Fruit fly (Drosophila melanogaster) whole organism, embryonic: ENCODE measurements around the gene CG1847.

Experiments
- Awh ChIP-seq: fragments of 200-800 bp; sonication (Bioruptor generic); IDR thresholded peaks from 2 replicates; pipeline ENCODE4, ENCODE4 v1.3.6; 2022; ENCODE audit warnings: missing biosample characterization, missing genetic modification characterization
- B-H1 ChIP-seq: fragments of 200-800 bp; sonication (Bioruptor generic); IDR thresholded peaks from 3 replicates; pipeline ENCODE4 v1.3.6; 2022; ENCODE audit warnings: missing biosample characterization, missing genetic modification characterization
- B-H2 ChIP-seq: fragments of 200-800 bp; sonication (Bioruptor generic); optimal IDR thresholded peaks from 2 replicates; lab custom pipeline; 2018; ENCODE audit warnings: missing biosample characterization, mild to moderate bottlenecking, missing genetic modification characterization
- CG12769 ChIP-seq: fragments of 200-800 bp; sonication (Bioruptor generic); optimal IDR thresholded peaks from 2 replicates; lab custom pipeline; 2019; ENCODE audit warnings: missing biosample characterization, mild to moderate bottlenecking, missing genetic modification characterization, moderate library complexity
- CG13894 ChIP-seq: fragments of 200-800 bp; sonication (Bioruptor generic); optimal IDR thresholded peaks from 3 replicates; lab custom pipeline; 2018; ENCODE audit warnings: missing biosample characterization, mild to moderate bottlenecking, missing genetic modification characterization, moderate library complexity
- CG14441 ChIP-seq: fragments of 200-800 bp; sonication (Bioruptor generic); IDR thresholded peaks from 2 replicates; pipeline ENCODE4 v1.3.6; 2022; ENCODE audit warnings: missing biosample characterization, missing genetic modification characterization
- CG15479 ChIP-seq: fragments of 200-800 bp; sonication (Bioruptor generic); optimal IDR thresholded peaks from 3 replicates; lab custom pipeline; 2019; ENCODE audit warnings: missing biosample characterization, mild to moderate bottlenecking, missing genetic modification characterization, moderate library complexity
- CG16813 ChIP-seq: fragments of 200-800 bp; sonication (Bioruptor generic); IDR thresholded peaks from 3 replicates; pipeline ENCODE4 v1.3.6; 2022; ENCODE audit warnings: missing biosample characterization, missing genetic modification characterization; ENCODE audit not compliant: partially characterized antibody
- CG17829 ChIP-seq: fragments of 200-800 bp; optimal IDR thresholded peaks from 2 replicates; lab custom pipeline; 2019; ENCODE audit warnings: missing biosample characterization, mild to moderate bottlenecking, missing genetic modification characterization, moderate library complexity
- CG18476 ChIP-seq: fragments of 200-800 bp; sonication (Bioruptor generic); optimal IDR thresholded peaks from 2 replicates; lab custom pipeline; 2016; ENCODE audit warnings: missing biosample characterization, mild to moderate bottlenecking, missing genetic modification characterization
- CG18764 ChIP-seq: fragments of 200-800 bp; sonication (Bioruptor generic); optimal IDR thresholded peaks from 3 replicates; lab custom pipeline; 2016; ENCODE audit warnings: missing biosample characterization, missing genetic modification characterization
- CG32532 ChIP-seq: fragments of 200-800 bp; sonication (Bioruptor generic); IDR thresholded peaks from 2 replicates; pipeline ENCODE4 v1.3.6; 2022; ENCODE audit warnings: missing biosample characterization, missing genetic modification characterization
- CG34224 ChIP-seq: fragments of 200-800 bp; sonication (Bioruptor generic); IDR thresholded peaks from 3 replicates; pipeline ENCODE4 v1.3.6; 2022; ENCODE audit warnings: missing biosample characterization, missing genetic modification characterization; ENCODE audit not compliant: partially characterized antibody
- CG4360 ChIP-seq: fragments of 200-800 bp; sonication (Bioruptor generic); IDR thresholded peaks from 2 replicates; pipeline ENCODE4 v1.3.6; 2022; ENCODE audit warnings: missing biosample characterization, missing genetic modification characterization
- CG4854 ChIP-seq: fragments of 200-800 bp; sonication (Bioruptor generic); optimal IDR thresholded peaks from 2 replicates; lab custom pipeline; 2016; ENCODE audit warnings: missing biosample characterization, missing genetic modification characterization, inconsistent platforms
- CG6765 ChIP-seq: fragments of 200-800 bp; sonication (Bioruptor generic); optimal IDR thresholded peaks from 3 replicates; lab custom pipeline; 2017; ENCODE audit warnings: missing biosample characterization, mild to moderate bottlenecking, missing genetic modification characterization
- CG7786 ChIP-seq: fragments of 200-800 bp; sonication (Bioruptor generic); optimal IDR thresholded peaks from 2 replicates; lab custom pipeline; 2016; ENCODE audit warnings: missing biosample characterization, missing genetic modification characterization
- CG8944 ChIP-seq: fragments of 200-800 bp; sonication (Bioruptor generic); optimal IDR thresholded peaks from 3 replicates; lab custom pipeline; 2016; ENCODE audit warnings: missing biosample characterization, missing genetic modification characterization
- CG9609 ChIP-seq: fragments of 200-800 bp; sonication (Bioruptor generic); optimal IDR thresholded peaks from 3 replicates; lab custom pipeline; 2016; ENCODE audit warnings: missing biosample characterization, missing genetic modification characterization
- CG9876 ChIP-seq: fragments of 200-800 bp; sonication (Bioruptor generic); optimal IDR thresholded peaks from 2 replicates; lab custom pipeline; 2016; ENCODE audit warnings: missing biosample characterization, missing genetic modification characterization
- Dek ChIP-seq: fragments of 200-800 bp; sonication (Bioruptor generic); optimal IDR thresholded peaks from 3 replicates; lab custom pipeline; 2019; ENCODE audit warnings: missing biosample characterization, mild to moderate bottlenecking, missing genetic modification characterization, moderate library complexity
- MTF-1 ChIP-seq: fragments of 200-800 bp; sonication (Bioruptor generic); optimal IDR thresholded peaks from 2 replicates; lab custom pipeline; 2018; ENCODE audit warnings: missing biosample characterization, mild to moderate bottlenecking, missing genetic modification characterization, borderline replicate concordance
- Med ChIP-seq: fragments of 200-800 bp; sonication (Bioruptor generic); peaks from one replicate; lab custom pipeline; 2016; ENCODE audit warnings: missing biosample characterization, missing genetic modification characterization, mild to moderate bottlenecking, inconsistent platforms, moderate library complexity
- Rx ChIP-seq: fragments of 200-800 bp; sonication (Bioruptor generic); IDR thresholded peaks from 2 replicates; pipeline ENCODE4 v1.3.6; 2022; ENCODE audit warnings: missing biosample characterization, missing genetic modification characterization
- abd-A ChIP-seq: fragments of 200-800 bp; sonication (Bioruptor generic); optimal IDR thresholded peaks from 3 replicates; lab custom pipeline; 2019; ENCODE audit warnings: missing biosample characterization, mild to moderate bottlenecking, missing genetic modification characterization, moderate library complexity
- al ChIP-seq: fragments of 200-800 bp; sonication (Bioruptor generic); IDR thresholded peaks from 2 replicates; pipeline ENCODE4 v1.3.6; 2022; ENCODE audit warnings: missing biosample characterization, missing genetic modification characterization
- bbx ChIP-seq: fragments of 200-800 bp; sonication (Bioruptor generic); IDR thresholded peaks from 2 replicates; pipeline ENCODE4 v1.3.6; 2022; ENCODE audit warnings: missing biosample characterization, missing genetic modification characterization; ENCODE audit not compliant: partially characterized antibody
- bcd ChIP-seq: fragments of 200-800 bp; sonication (Bioruptor generic); optimal IDR thresholded peaks from 2 replicates; lab custom pipeline; 2017; ENCODE audit warnings: missing biosample characterization, mild to moderate bottlenecking, missing genetic modification characterization
- chif ChIP-seq, 2 experiments: fragments of 200-800 bp; sonication (Bioruptor generic); optimal IDR thresholded peaks; 3 replicates each; lab custom pipeline; 2016; ENCODE audit warnings: missing biosample characterization in 2 of 2, missing genetic modification characterization in 2 of 2
- chm ChIP-seq: fragments of 200-800 bp; sonication (Bioruptor generic); IDR thresholded peaks from 2 replicates; pipeline ENCODE4 v1.3.6; 2022; ENCODE audit warnings: missing biosample characterization, missing genetic modification characterization
- ci ChIP-seq: fragments of 200-800 bp; sonication (Bioruptor generic); IDR thresholded peaks from 3 replicates; pipeline ENCODE4 v1.3.6; 2022; ENCODE audit warnings: missing biosample characterization, missing genetic modification characterization
- crol ChIP-seq: fragments of 200-800 bp; sonication (Bioruptor generic); IDR thresholded peaks from 2 replicates; pipeline ENCODE4 v1.3.6; 2022; ENCODE audit warnings: missing biosample characterization, missing genetic modification characterization
- dpn ChIP-seq, 2 experiments: fragments of 200-800 bp; sonication (Bioruptor generic); optimal IDR thresholded peaks; 3 replicates each; lab custom pipeline; 2016; ENCODE audit warnings: missing biosample characterization in 2 of 2, missing genetic modification characterization in 2 of 2
- fru ChIP-seq: fragments of >200 bp; optimal IDR thresholded peaks from 2 replicates; lab custom pipeline; 2017
- hkb ChIP-seq, 2 experiments: fragments of 200-800 bp in 1 of 2; fragments of >200 bp in 1 of 2; sonication (Bioruptor generic) in 1 of 2; IDR thresholded peaks in 1 of 2; optimal IDR thresholded peaks in 1 of 2; 2 replicates each; pipeline versions ENCODE4 v1.3.6 to Lab custom; 2017 to 2022; ENCODE audit warnings: missing biosample characterization in 1 of 2, missing genetic modification characterization in 1 of 2
- lmd ChIP-seq: fragments of 200-800 bp; sonication (Bioruptor generic); IDR thresholded peaks from 2 replicates; pipeline ENCODE4 v1.3.6; 2022; ENCODE audit warnings: missing biosample characterization, missing genetic modification characterization
- nau ChIP-seq: fragments of 200-800 bp; sonication (Bioruptor generic); optimal IDR thresholded peaks from 3 replicates; lab custom pipeline; 2017; ENCODE audit warnings: missing biosample characterization, mild to moderate bottlenecking, missing genetic modification characterization, missing genetic modification reagents
- pan ChIP-seq, 4 experiments: fragments of >200 bp in 3 of 4; fragments of 200-800 bp in 1 of 4; sonication (Bioruptor generic) in 1 of 4; optimal IDR thresholded peaks in 3 of 4; IDR thresholded peaks in 1 of 4; 2 replicates each; pipeline versions ENCODE4 v1.3.6 to Lab custom; 2017 to 2022; ENCODE audit warnings: missing biosample characterization in 2 of 4, missing genetic modification characterization in 2 of 4, mixed read lengths in 1 of 4
- repo ChIP-seq: fragments of 200-800 bp; sonication (Bioruptor generic); optimal IDR thresholded peaks from 2 replicates; lab custom pipeline; 2016; ENCODE audit warnings: missing biosample characterization, missing genetic modification characterization
- row ChIP-seq: fragments of 200-800 bp; sonication (Bioruptor generic); IDR thresholded peaks from 3 replicates; pipeline ENCODE4 v1.3.6; 2022; ENCODE audit warnings: missing biosample characterization, missing genetic modification characterization
- vvl ChIP-seq: fragments of 200-800 bp; sonication (Bioruptor generic); IDR thresholded peaks from 2 replicates; pipeline ENCODE4 v1.3.6; 2022; ENCODE audit warnings: missing biosample characterization, missing genetic modification characterization

CG1847 gene

dm6 chrX:11848507-11849264, 20.3 kb upstream of the CG1847 start (continued):
- TF ChIP-seq Dek (tag; lab: Kevin White, UChicago), result peak; percentile 9

- no peak for TF ChIP-seq chif (GFP tag; optimal IDR thresholded peaks at IDR 0.05; lab: Kevin White, UChicago)
- no peak for TF ChIP-seq CG4360
- TF ChIP-seq CG7786 (GFP tag; lab: Kevin White, UChicago), result no peak
- no peak for TF ChIP-seq CG9609 (GFP tag; lab: Kevin White, UChicago)
- no peak for TF ChIP-seq chm
- peak; percentile 10 for TF ChIP-seq CG18476 (GFP tag; lab: Kevin White, UChicago)
- no peak for TF ChIP-seq fru (lab: Kevin White, UChicago)
- TF ChIP-seq vvl (GFP tag; lab: Robert Waterston, UW), result peak; percentile 59; the same call in 1 of the 2 replicates
- no peak for TF ChIP-seq CG18764
- TF ChIP-seq crol (GFP tag; lab: Robert Waterston, UW), result peak; percentile 59; the same call in 1 of the 2 replicates
- TF ChIP-seq CG4854 (GFP tag; lab: Kevin White, UChicago), result no peak
- peak; percentile 40 for TF ChIP-seq CG14441
- TF ChIP-seq dpn (GFP tag; optimal IDR thresholded peaks at IDR 0.05; lab: Kevin White, UChicago), result no peak
- TF ChIP-seq CG6765 (GFP tag; lab: Kevin White, UChicago), result no peak
- TF ChIP-seq lmd (GFP tag; lab: Robert Waterston, UW), result no peak
- TF ChIP-seq B-H1 (GFP tag; lab: Robert Waterston, UW), result no peak
- TF ChIP-seq CG9876 (GFP tag; lab: Kevin White, UChicago), result no peak
- TF ChIP-seq abd-A, result peak; percentile 72
- TF ChIP-seq hkb (optimal IDR thresholded peaks at IDR 0.05; lab: Kevin White, UChicago), result no peak
- TF ChIP-seq hkb (GFP tag; IDR thresholded peaks at IDR 0.05; lab: Robert Waterston, UW), result no peak
- no peak for TF ChIP-seq Rx
- TF ChIP-seq CG12769 (tag; lab: Kevin White, UChicago), result peak; percentile 60
- no peak for TF ChIP-seq CG16813
- TF ChIP-seq Med (GFP tag; lab: Kevin White, UChicago), result peak; percentile 70
- TF ChIP-seq CG17829 (tag; lab: Kevin White, UChicago), result no peak
- TF ChIP-seq CG32532 (GFP tag; lab: Robert Waterston, UW), result 0 out of 2 replicates have a peak, but pooled peaks have one; percentile 7
- no peak for TF ChIP-seq MTF-1
- peak; percentile 17; the same call in 1 of the 2 replicates for TF ChIP-seq al (GFP tag; lab: Robert Waterston, UW)
- TF ChIP-seq row (GFP tag; lab: Robert Waterston, UW), result 0 out of 3 replicates have a peak, but pooled peaks have one; percentile 7
- no peak for TF ChIP-seq CG8944 (GFP tag; lab: Kevin White, UChicago)
- TF ChIP-seq pan (optimal IDR thresholded peaks at IDR 0.05; lab: Kevin White, UChicago), result no peak
- TF ChIP-seq pan (GFP tag; optimal IDR thresholded peaks at IDR 0.05 in 1 of 2, IDR thresholded peaks at IDR 0.05 in 1 of 2), result peak in 1 of 2 experiments; percentile 16
- no peak for TF ChIP-seq CG34224 (GFP tag; lab: Robert Waterston, UW)
- no peak for TF ChIP-seq bbx (GFP tag; lab: Robert Waterston, UW)
- TF ChIP-seq CG15479 (GFP tag; lab: Kevin White, UChicago), result no peak
- TF ChIP-seq CG13894, result no peak
- no peak for TF ChIP-seq bcd
- no peak for TF ChIP-seq nau (GFP tag; lab: Kevin White, UChicago)
- TF ChIP-seq B-H2 (GFP tag; lab: Kevin White, UChicago), result no peak
- 0 out of 2 replicates have a peak, but pooled peaks have one; percentile 30 for TF ChIP-seq Awh
- no peak for TF ChIP-seq repo (GFP tag; lab: Kevin White, UChicago)
- 0 out of 3 replicates have a peak, but pooled peaks have one; percentile 32 for TF ChIP-seq ci (GFP tag; lab: Robert Waterston, UW)
- TF ChIP-seq, all 482 proteins: peak for 13
Measured at dm6 chrX:11849267-11849666, 19.7 kb upstream of the CG1847 start.
